Fruit fly (Drosophila melanogaster) whole organism, embryonic: Measurements from ENCODE around the gene pyd.

Source experiments
- Adf1 ChIP-seq: fragments of 200-800 bp; sonication (Bioruptor generic); IDR thresholded peaks from 2 replicates; pipeline ENCODE4 v1.3.6; 2022; ENCODE audit warnings: missing biosample characterization, missing genetic modification characterization
- Atf6 ChIP-seq: fragments of 200-800 bp; sonication (Bioruptor generic); IDR thresholded peaks from 2 replicates; pipeline ENCODE4 v1.3.6; 2022; ENCODE audit warnings: missing biosample characterization, missing genetic modification characterization
- B-H1 ChIP-seq: fragments of 200-800 bp; sonication (Bioruptor generic); IDR thresholded peaks from 3 replicates; pipeline ENCODE4 v1.3.6; 2022; ENCODE audit warnings: missing biosample characterization, missing genetic modification characterization
- CG10147 ChIP-seq: fragments of 200-800 bp; sonication (Bioruptor generic); optimal IDR thresholded peaks from 2 replicates; lab custom pipeline; 2019; ENCODE audit warnings: missing biosample characterization, mild to moderate bottlenecking, missing genetic modification characterization, moderate library complexity
- CG10543 ChIP-seq: fragments of 200-800 bp; sonication (Bioruptor generic); optimal IDR thresholded peaks from 3 replicates; lab custom pipeline; 2017; ENCODE audit warnings: missing biosample characterization, mild to moderate bottlenecking, missing genetic modification characterization, moderate library complexity
- CG1233 ChIP-seq: fragments of 200-800 bp; sonication (Bioruptor generic); optimal IDR thresholded peaks from 4 replicates; lab custom pipeline; 2018; ENCODE audit warnings: missing biosample characterization, mild to moderate bottlenecking, missing genetic modification characterization
- CG12769 ChIP-seq: fragments of 200-800 bp; sonication (Bioruptor generic); optimal IDR thresholded peaks from 2 replicates; lab custom pipeline; 2019; ENCODE audit warnings: missing biosample characterization, mild to moderate bottlenecking, missing genetic modification characterization, moderate library complexity
- CG13296 ChIP-seq: fragments of 200-800 bp; sonication (Bioruptor generic); optimal IDR thresholded peaks from 3 replicates; lab custom pipeline; 2018; ENCODE audit warnings: missing biosample characterization, mild to moderate bottlenecking, missing genetic modification characterization
- CG13894 ChIP-seq: fragments of 200-800 bp; sonication (Bioruptor generic); optimal IDR thresholded peaks from 3 replicates; lab custom pipeline; 2018; ENCODE audit warnings: missing biosample characterization, mild to moderate bottlenecking, missing genetic modification characterization, moderate library complexity
- CG16815 ChIP-seq: fragments of 200-800 bp; sonication (Bioruptor generic); optimal IDR thresholded peaks from 3 replicates; lab custom pipeline; 2017; ENCODE audit warnings: missing biosample characterization, mild to moderate bottlenecking, missing genetic modification characterization
- CG2199 ChIP-seq: fragments of 200-800 bp; sonication (Bioruptor generic); IDR thresholded peaks from 3 replicates; pipeline ENCODE4 v1.3.6; 2022; ENCODE audit warnings: missing biosample characterization, missing genetic modification characterization
- CG34376 ChIP-seq: fragments of 200-800 bp; sonication (Bioruptor generic); optimal IDR thresholded peaks from 2 replicates; lab custom pipeline; 2018; ENCODE audit warnings: missing biosample characterization, mild to moderate bottlenecking, missing genetic modification characterization
- CG4360 ChIP-seq: fragments of 200-800 bp; sonication (Bioruptor generic); IDR thresholded peaks from 2 replicates; pipeline ENCODE4 v1.3.6; 2022; ENCODE audit warnings: missing biosample characterization, missing genetic modification characterization
- CG6765 ChIP-seq: fragments of 200-800 bp; sonication (Bioruptor generic); optimal IDR thresholded peaks from 3 replicates; lab custom pipeline; 2017; ENCODE audit warnings: missing biosample characterization, mild to moderate bottlenecking, missing genetic modification characterization
- CG7987 ChIP-seq: fragments of 200-800 bp; sonication (Bioruptor generic); optimal IDR thresholded peaks from 2 replicates; lab custom pipeline; 2018; ENCODE audit warnings: missing biosample characterization, mild to moderate bottlenecking, missing genetic modification characterization, moderate library complexity
- CG8290 ChIP-seq, 3 experiments: fragments of 200-800 bp; sonication (Bioruptor generic); optimal IDR thresholded peaks; 2 replicates each; lab custom pipeline; 2016 to 2019; ENCODE audit warnings: missing biosample characterization in 3 of 3, missing genetic modification characterization in 3 of 3, mild to moderate bottlenecking in 2 of 3, moderate library complexity in 1 of 3
- CG8924 ChIP-seq: fragments of 200-800 bp; optimal IDR thresholded peaks from 3 replicates; lab custom pipeline; 2019; ENCODE audit warnings: missing biosample characterization, mild to moderate bottlenecking, missing genetic modification characterization, moderate library complexity
- CG9932 ChIP-seq: fragments of 200-800 bp; sonication (Bioruptor generic); IDR thresholded peaks from 2 replicates; pipeline ENCODE4 v1.3.6; 2022; ENCODE audit warnings: missing biosample characterization, missing genetic modification characterization
- Dbx ChIP-seq: fragments of 200-800 bp; sonication (Bioruptor generic); IDR thresholded peaks from 3 replicates; pipeline ENCODE4 v1.3.6; 2022; ENCODE audit warnings: missing biosample characterization, missing genetic modification characterization
- Fer1 ChIP-seq: fragments of 200-800 bp; sonication (Bioruptor generic); optimal IDR thresholded peaks from 2 replicates; lab custom pipeline; 2017; ENCODE audit warnings: missing biosample characterization, mild to moderate bottlenecking, missing genetic modification characterization
- Fer3 ChIP-seq: fragments of 200-800 bp; sonication (Bioruptor generic); optimal IDR thresholded peaks from 2 replicates; lab custom pipeline; 2018; ENCODE audit warnings: missing biosample characterization, mild to moderate bottlenecking, missing genetic modification characterization, moderate library complexity
- HLH4C ChIP-seq: fragments of 200-800 bp; sonication (Bioruptor generic); IDR thresholded peaks from 3 replicates; pipeline ENCODE4 v1.3.6; 2022; ENCODE audit warnings: missing biosample characterization, missing genetic modification characterization; ENCODE audit not compliant: partially characterized antibody
- Hmr ChIP-seq: fragments of 200-800 bp; sonication (Bioruptor generic); optimal IDR thresholded peaks from 3 replicates; lab custom pipeline; 2017; ENCODE audit warnings: mild to moderate bottlenecking, missing biosample characterization, missing genetic modification reagents, missing genetic modification characterization
- NFAT ChIP-seq: fragments of 200-800 bp; sonication (Bioruptor generic); IDR thresholded peaks from 2 replicates; pipeline ENCODE4 v1.3.6; 2022; ENCODE audit warnings: missing biosample characterization, missing genetic modification characterization
- Rfx ChIP-seq: fragments of 200-800 bp; sonication (Bioruptor generic); IDR thresholded peaks from 2 replicates; pipeline ENCODE4 v1.3.6; 2022; ENCODE audit warnings: missing biosample characterization, missing genetic modification characterization
- Stat92E ChIP-seq, 3 experiments: fragments of >200 bp in 2 of 3; fragments of 200-800 bp in 1 of 3; sonication (Bioruptor generic) in 1 of 3; optimal IDR thresholded peaks; 2 replicates each; lab custom pipeline; 2017 to 2019; ENCODE audit warnings: missing biosample characterization in 3 of 3, missing genetic modification characterization in 3 of 3, mild to moderate bottlenecking in 1 of 3, moderate library complexity in 1 of 3
- Vsx1 ChIP-seq: fragments of 200-800 bp; sonication (Bioruptor generic); optimal IDR thresholded peaks from 2 replicates; lab custom pipeline; 2017; ENCODE audit warnings: missing biosample characterization, mild to moderate bottlenecking, missing genetic modification characterization, missing genetic modification reagents
- Xrp1 ChIP-seq: fragments of 200-800 bp; sonication (Bioruptor generic); IDR thresholded peaks from 2 replicates; pipeline ENCODE4 v1.3.6; 2022; ENCODE audit warnings: missing biosample characterization, missing genetic modification characterization
- abd-A ChIP-seq: fragments of 200-800 bp; sonication (Bioruptor generic); optimal IDR thresholded peaks from 3 replicates; lab custom pipeline; 2019; ENCODE audit warnings: missing biosample characterization, mild to moderate bottlenecking, missing genetic modification characterization, moderate library complexity
- bigmax ChIP-seq: fragments of 200-800 bp; sonication (Bioruptor generic); optimal IDR thresholded peaks from 2 replicates; lab custom pipeline; 2018; ENCODE audit warnings: missing biosample characterization, mild to moderate bottlenecking, missing genetic modification characterization
- cad ChIP-seq: fragments of >200 bp; optimal IDR thresholded peaks from 2 replicates; lab custom pipeline; 2017; ENCODE audit warnings: missing biosample characterization, missing genetic modification characterization
- caup ChIP-seq: fragments of 200-800 bp; sonication (Bioruptor generic); optimal IDR thresholded peaks from 3 replicates; lab custom pipeline; 2017; ENCODE audit warnings: missing biosample characterization, mild to moderate bottlenecking, missing genetic modification characterization, moderate library complexity; ENCODE audit not compliant: severe bottlenecking
- chinmo ChIP-seq: fragments of 200-800 bp; sonication (Bioruptor generic); IDR thresholded peaks from 4 replicates; pipeline ENCODE4 v1.3.6; 2022; ENCODE audit warnings: missing biosample characterization, missing genetic modification characterization; ENCODE audit not compliant: partially characterized antibody
- chm ChIP-seq: fragments of 200-800 bp; sonication (Bioruptor generic); IDR thresholded peaks from 2 replicates; pipeline ENCODE4 v1.3.6; 2022; ENCODE audit warnings: missing biosample characterization, missing genetic modification characterization
- crol ChIP-seq: fragments of 200-800 bp; sonication (Bioruptor generic); IDR thresholded peaks from 2 replicates; pipeline ENCODE4 v1.3.6; 2022; ENCODE audit warnings: missing biosample characterization, missing genetic modification characterization
- cwo ChIP-seq: fragments of 200-800 bp; sonication (Bioruptor generic); optimal IDR thresholded peaks from 3 replicates; lab custom pipeline; 2017; ENCODE audit warnings: missing biosample characterization, missing genetic modification characterization, mild to moderate bottlenecking, moderate library complexity, missing genetic modification reagents
- exex ChIP-seq: fragments of 200-800 bp; sonication (Bioruptor generic); optimal IDR thresholded peaks from 4 replicates; lab custom pipeline; 2018; ENCODE audit warnings: missing biosample characterization, mild to moderate bottlenecking, missing genetic modification characterization, moderate library complexity
- hkb ChIP-seq, 2 experiments: fragments of 200-800 bp in 1 of 2; fragments of >200 bp in 1 of 2; sonication (Bioruptor generic) in 1 of 2; IDR thresholded peaks in 1 of 2; optimal IDR thresholded peaks in 1 of 2; 2 replicates each; pipeline versions ENCODE4 v1.3.6 to Lab custom; 2017 to 2022; ENCODE audit warnings: missing biosample characterization in 1 of 2, missing genetic modification characterization in 1 of 2
- ken ChIP-seq: fragments of 200-800 bp; sonication (Bioruptor generic); IDR thresholded peaks from 3 replicates; pipeline ENCODE4 v1.3.6; 2022; ENCODE audit warnings: missing biosample characterization, missing genetic modification characterization
- lab ChIP-seq: fragments of 200-800 bp; sonication (Bioruptor generic); optimal IDR thresholded peaks from 3 replicates; lab custom pipeline; 2017; ENCODE audit warnings: missing biosample characterization, missing genetic modification characterization, mild to moderate bottlenecking, moderate library complexity, missing genetic modification reagents
- pita ChIP-seq: fragments of 200-800 bp; sonication (Bioruptor generic); optimal IDR thresholded peaks from 2 replicates; lab custom pipeline; 2017; ENCODE audit warnings: missing biosample characterization, mild to moderate bottlenecking, missing genetic modification characterization
- rib ChIP-seq: fragments of 200-800 bp; sonication (Bioruptor generic); IDR thresholded peaks from 2 replicates; pipeline ENCODE4 v1.3.6; 2022; ENCODE audit warnings: missing biosample characterization, missing genetic modification characterization
- schlank ChIP-seq: fragments of 200-800 bp; sonication (Bioruptor generic); optimal IDR thresholded peaks from 2 replicates; lab custom pipeline; 2018; ENCODE audit warnings: missing biosample characterization, mild to moderate bottlenecking, missing genetic modification characterization
- sd ChIP-seq: fragments of 200-800 bp; sonication (Bioruptor generic); optimal IDR thresholded peaks from 3 replicates; lab custom pipeline; 2018; ENCODE audit warnings: missing biosample characterization, mild to moderate bottlenecking, missing genetic modification characterization, moderate library complexity
- sens ChIP-seq: fragments of 200-800 bp; sonication (Bioruptor generic); peaks from one replicate; lab custom pipeline; 2016; ENCODE audit warnings: missing biosample characterization, missing genetic modification characterization
- sug ChIP-seq: fragments of 200-800 bp; optimal IDR thresholded peaks from 2 replicates; lab custom pipeline; 2019; ENCODE audit warnings: missing biosample characterization, mild to moderate bottlenecking, missing genetic modification characterization, moderate library complexity
- zfh1 ChIP-seq: fragments of 200-800 bp; sonication (Bioruptor generic); IDR thresholded peaks from 3 replicates; pipeline ENCODE4 v1.3.6; 2022; ENCODE audit warnings: missing biosample characterization, missing genetic modification characterization

Gene pyd

dm6 chr3R:8814029-8814647 lies 117.6 kb downstream of the pyd start:
- TF ChIP-seq sd (tag; lab: Kevin White, UChicago) (peak; percentile 99), chinmo (0 out of 4 replicates have a peak, but pooled peaks have one; percentile 4), exex (tag; lab: Kevin White, UChicago) (peak; percentile 63), CG34376 (GFP tag; lab: Kevin White, UChicago) (peak; percentile 72), Vsx1 (GFP tag; lab: Kevin White, UChicago) (peak; percentile 69), sens (GFP tag; lab: Kevin White, UChicago) (peak; percentile 8), HLH4C (GFP tag; lab: Robert Waterston, UW) (no peak), CG10147 (GFP tag; lab: Kevin White, UChicago) (peak; percentile 32), CG13296 (GFP tag; lab: Kevin White, UChicago) (no peak), hkb (optimal IDR thresholded peaks at IDR 0.05; lab: Kevin White, UChicago) (no peak), hkb (GFP tag; IDR thresholded peaks at IDR 0.05; lab: Robert Waterston, UW) (peak; percentile 49; the same call in 1 of the 2 replicates), Fer3 (tag; lab: Kevin White, UChicago) (peak; percentile 13), rib (GFP tag; lab: Robert Waterston, UW) (peak; percentile 34; the same call in 1 of the 2 replicates), lab (GFP tag; lab: Kevin White, UChicago) (peak; percentile 36), NFAT (GFP tag; lab: Robert Waterston, UW) (peak; percentile 92), sug (tag; lab: Kevin White, UChicago) (peak; percentile 92), ken (GFP tag; lab: Robert Waterston, UW) (no peak), CG4360 (GFP tag; lab: Robert Waterston, UW) (0 out of 2 replicates have a peak, but pooled peaks have one; percentile 24), CG10543 (GFP tag; lab: Kevin White, UChicago) (peak; percentile 81), bigmax (peak; percentile 20), CG7987 (GFP tag; lab: Kevin White, UChicago) (peak; percentile 30), Xrp1 (GFP tag; lab: Robert Waterston, UW) (0 out of 2 replicates have a peak, but pooled peaks have one; percentile 5), zfh1 (GFP tag; lab: Robert Waterston, UW) (0 out of 3 replicates have a peak, but pooled peaks have one; percentile 23), CG13894 (tag; lab: Kevin White, UChicago) (peak; percentile 76), CG2199 (GFP tag; lab: Robert Waterston, UW) (peak; percentile 67; the same call in 1 of the 3 replicates), pita (no peak), cad (GFP tag; lab: Kevin White, UChicago) (no peak), CG12769 (peak; percentile 64), CG8290 (GFP tag; optimal IDR thresholded peaks at IDR 0.05; lab: Kevin White, UChicago) (no peak), CG8290 (tag; optimal IDR thresholded peaks at IDR 0.05; lab: Kevin White, UChicago) (peak in 1 of 2 experiments; percentile 37), Dbx (GFP tag; lab: Robert Waterston, UW) (0 out of 3 replicates have a peak, but pooled peaks have one; percentile 46), crol (GFP tag; lab: Robert Waterston, UW) (peak; percentile 89), Adf1 (GFP tag; lab: Robert Waterston, UW) (peak; percentile 9; the same call in 1 of the 2 replicates), B-H1 (GFP tag; lab: Robert Waterston, UW) (no peak), abd-A (tag; lab: Kevin White, UChicago) (peak; percentile 51), Fer1 (GFP tag; lab: Kevin White, UChicago) (peak; percentile 36), caup (GFP tag; lab: Kevin White, UChicago) (peak; percentile 12), CG16815 (GFP tag; lab: Kevin White, UChicago) (no peak), schlank (tag; lab: Kevin White, UChicago) (no peak), Stat92E (GFP tag; optimal IDR thresholded peaks at IDR 0.05; lab: Kevin White, UChicago) (peak in 1 of 3 experiments; percentile 32), CG1233 (GFP tag; lab: Kevin White, UChicago) (peak; percentile 18), Rfx (peak; percentile 7; the same call in 1 of the 2 replicates), Atf6 (GFP tag; lab: Robert Waterston, UW) (peak; percentile 49), cwo (peak; percentile 80), chm (0 out of 2 replicates have a peak, but pooled peaks have one; percentile 46), CG8924 (tag; lab: Kevin White, UChicago) (no peak), CG6765 (GFP tag; lab: Kevin White, UChicago) (peak; percentile 10), Hmr (GFP tag; lab: Kevin White, UChicago) (peak; percentile 12), CG9932 (GFP tag; lab: Robert Waterston, UW) (0 out of 2 replicates have a peak, but pooled peaks have one; percentile 18)
